Worm (Caenorhabditis elegans): ENCODE measurements around the gene bca-2.

Gene bca-2

DNA sequence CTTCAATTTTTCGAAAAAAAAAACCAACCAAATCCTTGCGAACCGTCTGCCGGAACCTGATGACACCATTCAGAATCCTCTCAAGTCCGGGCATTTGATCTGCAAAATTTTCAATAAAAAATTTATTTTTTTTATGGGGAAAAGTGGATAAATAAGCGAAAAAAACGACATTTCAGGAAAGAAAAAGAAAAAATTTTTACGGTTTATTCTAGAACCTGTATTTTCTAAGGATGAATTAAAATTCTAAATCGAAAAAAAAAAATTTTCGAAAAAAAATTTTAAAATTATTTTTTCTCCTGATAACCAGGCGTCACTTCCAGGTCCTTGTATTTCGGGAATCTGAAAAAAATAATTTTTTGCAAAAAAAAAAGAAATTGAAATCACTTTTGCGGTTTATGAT is at the start of gene bca-2:
TSS of gene bca-2 (minus strand) at position 101 of the 400 bp plus-strand sequence.
- TF ChIP-seq nhr-237 (tag; optimal IDR thresholded peaks at IDR 0.05) (no peak), nhr-11 (tag; optimal IDR thresholded peaks at IDR 0.05) (no peak)

DNA sequence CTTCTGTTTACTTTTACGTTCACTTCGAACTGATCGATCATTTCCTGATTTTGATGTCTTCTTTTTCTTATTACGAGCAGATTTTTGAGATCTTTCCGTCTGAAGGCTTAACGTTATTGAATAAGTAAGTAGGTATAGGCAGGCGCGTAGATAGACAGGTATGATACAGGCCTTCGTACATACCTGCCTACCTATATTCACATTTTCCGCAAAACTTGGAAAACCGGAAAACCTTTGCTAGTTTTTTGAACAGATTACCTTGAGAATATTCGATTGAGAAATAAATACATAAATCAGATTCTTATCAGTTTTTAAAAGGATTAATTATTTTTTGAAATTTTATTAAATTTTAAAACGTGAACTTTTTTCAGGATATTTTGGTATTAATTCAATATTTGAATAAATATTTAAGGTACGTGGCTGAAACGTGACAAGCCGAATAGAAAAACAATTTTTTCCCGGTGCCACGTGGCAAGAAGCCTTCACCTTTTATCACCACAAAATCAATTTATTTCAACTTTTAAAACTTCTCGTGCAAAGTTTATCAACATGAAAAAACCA is 31.1 kb upstream of the bca-2 start, which contains the start of the genes Y116A8C.37 and Y116A8C.38:
TSS of gene Y116A8C.37 (minus strand) at position 101 of the 561 bp plus-strand sequence.
TSS of gene Y116A8C.38 (plus strand) at position 511 of the 561 bp plus-strand sequence.
- no peak for TF ChIP-seq nhr-43 (tag; optimal IDR thresholded peaks at IDR 0.05; ENCODE audit: poor library complexity, severe bottlenecking)
- TF ChIP-seq eor-1 (tag; optimal IDR thresholded peaks at IDR 0.05): no peak
- TF ChIP-seq nhr-77 (tag; optimal IDR thresholded peaks at IDR 0.05): no peak
- TF ChIP-seq fos-1 (tag; optimal IDR thresholded peaks at IDR 0.05): no peak

DNA sequence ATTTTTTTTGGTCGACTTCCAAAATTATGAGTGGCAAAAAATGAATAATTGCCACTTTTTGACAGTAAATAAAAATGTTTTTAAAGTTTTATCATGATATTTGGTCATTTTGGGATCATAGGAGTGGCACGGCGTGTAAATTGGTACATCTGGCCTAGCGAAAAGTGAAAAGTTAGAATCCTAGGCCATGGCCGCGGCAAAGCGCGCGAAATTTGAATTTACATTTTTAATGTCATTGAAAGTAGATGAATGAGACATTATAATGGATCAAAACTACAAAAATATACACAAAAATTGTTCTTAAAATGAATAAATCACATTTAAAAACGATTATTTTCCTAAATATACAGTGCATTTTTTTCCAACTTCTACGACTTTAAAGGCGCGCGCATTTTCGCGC is 26.5 kb upstream of the bca-2 start:
- TF ChIP-seq nhr-23 (tag; optimal IDR thresholded peaks at IDR 0.05): no peak
- TF ChIP-seq mml-1 (tag; optimal IDR thresholded peaks at IDR 0.05): no peak
- no peak for TF ChIP-seq hmg-11 (tag; optimal IDR thresholded peaks at IDR 0.05)
- no peak for TF ChIP-seq fkh-10 (GFP tag; optimal IDR thresholded peaks at IDR 0.05)
- TF ChIP-seq ceh-28 (tag; optimal IDR thresholded peaks at IDR 0.05): no peak
- TF ChIP-seq mdl-1 (tag; optimal IDR thresholded peaks at IDR 0.05): no peak
- TF ChIP-seq nhr-77 (tag; optimal IDR thresholded peaks at IDR 0.05): no peak
- no peak for TF ChIP-seq nhr-12 (tag; optimal IDR thresholded peaks at IDR 0.05)
- no peak for TF ChIP-seq ceh-9 (tag; optimal IDR thresholded peaks at IDR 0.05)
- TF ChIP-seq pqm-1 (tag; optimal IDR thresholded peaks at IDR 0.05): no peak
- TF ChIP-seq eor-1 (tag; optimal IDR thresholded peaks at IDR 0.05): no peak
- no peak for TF ChIP-seq tbx-2 (tag; optimal IDR thresholded peaks at IDR 0.05)
- no peak for TF ChIP-seq ceh-16 (tag; optimal IDR thresholded peaks at IDR 0.05)
- TF ChIP-seq ZK546.5 (tag; optimal IDR thresholded peaks at IDR 0.05): no peak
- TF ChIP-seq nhr-237 (tag; optimal IDR thresholded peaks at IDR 0.05): no peak
- no peak for TF ChIP-seq egl-5 (tag; optimal IDR thresholded peaks at IDR 0.05)
- TF ChIP-seq sea-2 (GFP tag; optimal IDR thresholded peaks at IDR 0.05): no peak

DNA sequence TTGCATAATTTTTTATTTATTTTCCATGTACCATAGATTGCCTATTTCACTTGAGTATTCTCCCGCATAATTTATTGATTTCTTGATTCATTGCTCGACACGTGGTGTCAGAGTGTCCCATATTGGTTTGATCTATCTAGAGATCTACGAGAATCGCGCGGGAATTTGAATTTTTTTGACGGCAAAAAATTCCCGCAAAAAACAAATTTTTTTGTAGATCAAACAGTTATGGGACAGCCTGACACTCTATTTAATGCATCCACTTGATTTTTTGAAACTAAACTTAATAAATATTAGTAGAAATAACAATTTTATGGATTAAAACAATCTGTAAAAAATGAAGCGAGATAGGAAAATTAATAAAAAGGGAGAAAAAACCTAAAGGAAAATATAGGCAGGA is 25.9 kb upstream of the bca-2 start:
- TF ChIP-seq unc-62 (GFP tag; optimal IDR thresholded peaks at IDR 0.05) (no peak), nhr-11 (tag; optimal IDR thresholded peaks at IDR 0.05) (no peak), ceh-9 (tag; optimal IDR thresholded peaks at IDR 0.05) (no peak), ceh-82 (tag; optimal IDR thresholded peaks at IDR 0.05) (no peak), elt-1 (tag; optimal IDR thresholded peaks at IDR 0.05) (no peak), R02D3.7 (tag; optimal IDR thresholded peaks at IDR 0.05) (no peak), nfya-1 (tag; optimal IDR thresholded peaks at IDR 0.05; ENCODE audit: insufficient read depth) (no peak), lin-39 (tag; optimal IDR thresholded peaks at IDR 0.05) (no peak), mml-1 (tag; optimal IDR thresholded peaks at IDR 0.05) (no peak), nhr-43 (tag; optimal IDR thresholded peaks at IDR 0.05; ENCODE audit: poor library complexity, severe bottlenecking) (no peak), nhr-25 (tag; optimal IDR thresholded peaks at IDR 0.05) (no peak), ceh-28 (tag; optimal IDR thresholded peaks at IDR 0.05) (no peak), fos-1 (tag; optimal IDR thresholded peaks at IDR 0.05) (no peak), egl-5 (tag; optimal IDR thresholded peaks at IDR 0.05) (no peak), snpc-4 (tag; optimal IDR thresholded peaks at IDR 0.05) (no peak), nhr-23 (tag; optimal IDR thresholded peaks at IDR 0.05) (no peak), ztf-4 (tag; optimal IDR thresholded peaks at IDR 0.05) (no peak)

ce11 chrIV:17121058-17121773 is 21.2 kb upstream of the bca-2 start:
- TF ChIP-seq egl-27 (tag; optimal IDR thresholded peaks at IDR 0.05) (no peak), nhr-237 (tag; optimal IDR thresholded peaks at IDR 0.05) (no peak), nfya-1 (tag; optimal IDR thresholded peaks at IDR 0.05; ENCODE audit: insufficient read depth) (peak; percentile 24)

All from whole organism, L3 larva.